Worm (Caenorhabditis elegans) whole organism, late embryonic: ENCODE results near the gene vps-41.
A peak's percentile ranks its signal among the peaks of the same experiment; 100 is the strongest.

Experiments used
- C08G9.2 ChIP-seq: sonication (generic microtip); optimal IDR thresholded peaks from 2 replicates; lab custom pipeline; 2016; ENCODE audit warnings: mild to moderate bottlenecking, missing genetic modification characterization, moderate library complexity, missing compliant biosample characterization
- C38D4.7 ChIP-seq: fragments of 200-800 bp; sonication (Bioruptor generic); optimal IDR thresholded peaks from 2 replicates; lab custom pipeline; 2018; ENCODE audit warnings: mild to moderate bottlenecking, missing genetic modification characterization, moderate library complexity, missing compliant biosample characterization
- K02D7.2 ChIP-seq: sonication (generic microtip); optimal IDR thresholded peaks from 2 replicates; lab custom pipeline; 2017; ENCODE audit warnings: mild to moderate bottlenecking, missing genetic modification characterization, missing compliant biosample characterization
- K09A11.1 ChIP-seq: sonication (generic microtip); optimal IDR thresholded peaks from 2 replicates; lab custom pipeline; 2017; ENCODE audit warnings: antibody characterized with exemption, mild to moderate bottlenecking, missing genetic modification characterization, missing compliant biosample characterization; ENCODE audit not compliant: insufficient read depth
- T23F11.4 ChIP-seq: fragments of 200-800 bp; sonication (Bioruptor generic); optimal IDR thresholded peaks from 2 replicates; lab custom pipeline; 2018; ENCODE audit warnings: mild to moderate bottlenecking, missing genetic modification characterization, missing compliant biosample characterization
- ama-1 ChIP-seq: fragments of 150-350 bp; optimal IDR thresholded peaks from 2 replicates; lab custom pipeline; 2014
- ceh-18 ChIP-seq: sonication (generic microtip); optimal IDR thresholded peaks from 2 replicates; lab custom pipeline; 2016; ENCODE audit warnings: missing genetic modification characterization, missing compliant biosample characterization
- ceh-2 ChIP-seq: sonication (generic microtip); optimal IDR thresholded peaks from 2 replicates; lab custom pipeline; 2016; ENCODE audit warnings: missing genotype, missing genetic modification characterization, missing compliant biosample characterization
- ceh-22 ChIP-seq: sonication (generic microtip); optimal IDR thresholded peaks from 2 replicates; lab custom pipeline; 2017; ENCODE audit warnings: missing biosample characterization, missing genetic modification characterization
- ceh-30 ChIP-seq: fragments of 150-350 bp; optimal IDR thresholded peaks from 2 replicates; lab custom pipeline; 2014; ENCODE audit warnings: missing biosample characterization, missing genetic modification characterization
- ceh-31 ChIP-seq: sonication (generic microtip); optimal IDR thresholded peaks from 2 replicates; lab custom pipeline; 2016; ENCODE audit warnings: missing genetic modification characterization, missing compliant biosample characterization
- ceh-34 ChIP-seq: sonication (generic microtip); optimal IDR thresholded peaks from 2 replicates; lab custom pipeline; 2016; ENCODE audit warnings: mild to moderate bottlenecking, missing genetic modification characterization, missing compliant biosample characterization
- ceh-45 ChIP-seq: fragments of 200-800 bp; sonication (Bioruptor generic); IDR thresholded peaks from 2 replicates; pipeline ENCODE4 v1.3.6; 2022; ENCODE audit warnings: missing genetic modification reagents, missing genetic modification characterization, missing compliant biosample characterization
- ceh-48 ChIP-seq: sonication (generic microtip); optimal IDR thresholded peaks from 2 replicates; lab custom pipeline; 2016; ENCODE audit warnings: missing genetic modification characterization, inconsistent platforms, missing compliant biosample characterization
- ceh-6 ChIP-seq: fragments of 200-800 bp; sonication (Bioruptor generic); optimal IDR thresholded peaks from 2 replicates; lab custom pipeline; 2018; ENCODE audit warnings: mild to moderate bottlenecking, missing genetic modification characterization, missing compliant biosample characterization
- ceh-9 ChIP-seq: sonication (generic microtip); optimal IDR thresholded peaks from 2 replicates; lab custom pipeline; 2016; ENCODE audit warnings: mild to moderate bottlenecking, missing genetic modification characterization, inconsistent platforms, missing compliant biosample characterization
- che-1 ChIP-seq: sonication (generic microtip); optimal IDR thresholded peaks from 2 replicates; lab custom pipeline; 2016; ENCODE audit warnings: mild to moderate bottlenecking, missing genetic modification characterization, missing compliant biosample characterization
- dmd-4 ChIP-seq: sonication (generic microtip); optimal IDR thresholded peaks from 2 replicates; lab custom pipeline; 2016; ENCODE audit warnings: borderline replicate concordance, missing genetic modification characterization, missing compliant biosample characterization
- dve-1 ChIP-seq: sonication (generic microtip); optimal IDR thresholded peaks from 2 replicates; lab custom pipeline; 2017; ENCODE audit warnings: antibody characterized with exemption, mild to moderate bottlenecking, missing genetic modification characterization, missing compliant biosample characterization
- elt-2 ChIP-seq: sonication (generic microtip); optimal IDR thresholded peaks from 2 replicates; lab custom pipeline; 2016; ENCODE audit warnings: missing genetic modification reagents, missing genetic modification characterization, missing compliant biosample characterization
- elt-4 ChIP-seq: sonication (generic microtip); optimal IDR thresholded peaks from 2 replicates; lab custom pipeline; 2016; ENCODE audit warnings: missing genetic modification characterization, missing compliant biosample characterization
- eyg-1 ChIP-seq: sonication (generic microtip); optimal IDR thresholded peaks from 2 replicates; lab custom pipeline; 2016; ENCODE audit warnings: missing genotype, missing genetic modification characterization, missing compliant biosample characterization
- fax-1 ChIP-seq: sonication (generic microtip); optimal IDR thresholded peaks from 2 replicates; lab custom pipeline; 2016; ENCODE audit warnings: missing genotype, missing genetic modification characterization, missing compliant biosample characterization
- fkh-6 ChIP-seq: sonication (generic microtip); optimal IDR thresholded peaks from 2 replicates; lab custom pipeline; 2016; ENCODE audit warnings: missing genetic modification characterization, missing compliant biosample characterization
- gmeb-2 ChIP-seq: sonication (generic microtip); optimal IDR thresholded peaks from 2 replicates; lab custom pipeline; 2016; ENCODE audit warnings: missing genetic modification characterization, inconsistent platforms, missing compliant biosample characterization
- hlh-13 ChIP-seq: fragments of 200-800 bp; sonication (Bioruptor generic); optimal IDR thresholded peaks from 2 replicates; lab custom pipeline; 2018; ENCODE audit warnings: mild to moderate bottlenecking, missing genetic modification characterization, missing compliant biosample characterization
- hlh-8 ChIP-seq: sonication (generic microtip); optimal IDR thresholded peaks from 2 replicates; lab custom pipeline; 2016; ENCODE audit warnings: missing genotype, missing genetic modification characterization, missing compliant biosample characterization
- lim-6 ChIP-seq: sonication (generic microtip); optimal IDR thresholded peaks from 2 replicates; lab custom pipeline; 2016; ENCODE audit warnings: missing genetic modification characterization, missing compliant biosample characterization
- lin-11 ChIP-seq: fragments of 200-800 bp; sonication (Bioruptor generic); optimal IDR thresholded peaks from 2 replicates; lab custom pipeline; 2018; ENCODE audit warnings: mild to moderate bottlenecking, missing genetic modification characterization, missing compliant biosample characterization
- madf-2 ChIP-seq: sonication (generic microtip); optimal IDR thresholded peaks from 2 replicates; lab custom pipeline; 2017; ENCODE audit warnings: missing genetic modification characterization, missing compliant biosample characterization
- mec-3 ChIP-seq: sonication (generic microtip); optimal IDR thresholded peaks from 2 replicates; lab custom pipeline; 2016; ENCODE audit warnings: borderline replicate concordance, missing genetic modification characterization, missing compliant biosample characterization
- nhr-11 ChIP-seq: fragments of 150-350 bp; optimal IDR thresholded peaks from 2 replicates; lab custom pipeline; 2014; ENCODE audit warnings: missing biosample characterization, missing genetic modification characterization
- nhr-232 ChIP-seq: sonication (generic microtip); optimal IDR thresholded peaks from 2 replicates; lab custom pipeline; 2016; ENCODE audit warnings: missing genetic modification characterization, missing compliant biosample characterization
- odd-2 ChIP-seq: sonication (generic microtip); optimal IDR thresholded peaks from 2 replicates; lab custom pipeline; 2017; ENCODE audit warnings: antibody characterized with exemption, mild to moderate bottlenecking, missing genetic modification characterization, missing compliant biosample characterization
- pag-3 ChIP-seq: sonication (generic microtip); optimal IDR thresholded peaks from 2 replicates; lab custom pipeline; 2016; ENCODE audit warnings: missing compliant biosample characterization, missing genetic modification characterization, borderline replicate concordance
- pha-2 ChIP-seq: sonication (generic microtip); optimal IDR thresholded peaks from 2 replicates; lab custom pipeline; 2017; ENCODE audit warnings: mild to moderate bottlenecking, missing genetic modification characterization, missing compliant biosample characterization
- pha-4 ChIP-seq: fragments of 150-350 bp; optimal IDR thresholded peaks from 2 replicates; lab custom pipeline; 2018; ENCODE audit warnings: missing biosample characterization, missing genetic modification reagents, missing genetic modification characterization
- rnt-1 ChIP-seq: sonication (generic microtip); optimal IDR thresholded peaks from 2 replicates; lab custom pipeline; 2016; ENCODE audit warnings: missing genetic modification characterization, missing compliant biosample characterization
- sdc-2 ChIP-seq: sonication (generic microtip); optimal IDR thresholded peaks from 2 replicates; lab custom pipeline; 2016; ENCODE audit warnings: missing genotype, missing genetic modification characterization, missing compliant biosample characterization
- sox-2 ChIP-seq: fragments of 200-800 bp; sonication (Bioruptor generic); IDR thresholded peaks from 2 replicates; pipeline ENCODE4 v1.3.6; 2022; ENCODE audit warnings: missing genetic modification reagents, missing genetic modification characterization, missing compliant biosample characterization
- sox-4 ChIP-seq: sonication (generic microtip); optimal IDR thresholded peaks from 2 replicates; lab custom pipeline; 2017; ENCODE audit warnings: mild to moderate bottlenecking, missing genetic modification characterization, inconsistent platforms, missing compliant biosample characterization
- syd-9 ChIP-seq: sonication (generic microtip); optimal IDR thresholded peaks from 2 replicates; lab custom pipeline; 2016; ENCODE audit warnings: mild to moderate bottlenecking, missing genetic modification characterization, moderate library complexity, missing compliant biosample characterization
- unc-42 ChIP-seq: sonication (generic microtip); optimal IDR thresholded peaks from 2 replicates; lab custom pipeline; 2016; ENCODE audit warnings: missing genotype, missing genetic modification characterization, missing compliant biosample characterization
- unc-55 ChIP-seq: sonication (generic microtip); optimal IDR thresholded peaks from 2 replicates; lab custom pipeline; 2017; ENCODE audit warnings: missing biosample characterization, missing genetic modification reagents, missing genetic modification characterization
- zip-5 ChIP-seq: sonication (generic microtip); optimal IDR thresholded peaks from 2 replicates; lab custom pipeline; 2016; ENCODE audit warnings: missing genetic modification characterization, missing compliant biosample characterization

The vps-41 gene

DNA sequence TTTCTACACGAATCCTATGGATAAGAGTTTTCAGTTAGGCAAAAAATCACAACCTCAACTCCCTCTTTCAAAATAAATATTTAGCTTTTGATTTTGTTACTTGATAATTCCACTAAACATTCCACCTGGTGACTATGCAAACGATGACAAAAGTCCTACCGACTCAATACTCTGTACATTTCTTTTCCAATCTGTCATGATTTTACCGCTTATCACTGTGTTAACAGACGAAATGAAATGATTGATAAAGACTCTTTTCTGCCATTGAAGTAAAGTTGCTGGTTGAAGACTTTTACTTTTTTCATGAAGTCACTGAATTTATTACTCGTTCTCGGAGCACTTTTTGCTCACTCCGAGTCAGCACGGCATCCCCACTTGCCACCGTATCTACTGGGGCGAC lies 45.6 kb downstream of the vps-41 start, which contains the start of gene C26B9.5:
TSS of gene C26B9.5 (plus strand) at position 244 of the 400 bp plus-strand sequence.
- TF ChIP-seq C38D4.7 (GFP tag; lab: Kevin White, UChicago) (no peak), unc-55 (GFP tag; lab: Kevin White, UChicago) (no peak), K09A11.1 (tag; lab: Kevin White, UChicago) (no peak), fax-1 (no peak), dve-1 (tag; lab: Kevin White, UChicago) (no peak), rnt-1 (tag; lab: Kevin White, UChicago) (no peak)

- TF ChIP-seq dmd-4 (tag; lab: Kevin White, UChicago) (no peak), syd-9 (tag; lab: Kevin White, UChicago) (no peak), hlh-13 (no peak), C38D4.7 (GFP tag; lab: Kevin White, UChicago) (no peak), C08G9.2 (tag; lab: Kevin White, UChicago) (no peak), ceh-30 (tag; lab: Kevin White, UChicago) (no peak), pha-4 (tag; lab: Kevin White, UChicago) (no peak), che-1 (no peak), ceh-6 (GFP tag; lab: Kevin White, UChicago) (no peak), elt-2 (tag; lab: Kevin White, UChicago) (no peak)
Measured at ce11 chrX:5330765-5331164, 47.1 kb downstream of the vps-41 start.

DNA sequence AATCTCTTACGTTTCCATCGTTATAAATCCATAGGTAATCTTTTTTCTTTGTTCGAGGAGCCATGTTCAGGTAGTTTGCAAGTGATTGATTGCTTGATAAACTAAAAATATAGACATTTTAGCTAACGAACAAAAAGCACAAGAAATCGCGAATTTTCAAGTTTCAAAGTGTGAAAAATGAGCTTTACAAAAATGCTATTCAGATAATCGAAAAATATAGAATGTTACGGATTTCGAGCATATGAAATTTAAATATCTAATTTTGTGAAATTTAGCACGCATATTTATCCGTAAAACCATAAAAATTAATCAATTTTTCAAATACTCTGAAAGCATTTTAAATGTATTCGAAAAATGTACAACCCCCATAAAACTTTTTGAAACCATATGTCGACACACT lies 51.7 kb downstream of the vps-41 start, which contains the start of gene C26B9.6:
TSS of gene C26B9.6 (minus strand) at position 101 of the 400 bp plus-strand sequence.
- TF ChIP-seq T23F11.4 (GFP tag; lab: Kevin White, UChicago), result no peak
- no peak for TF ChIP-seq fkh-6
- no peak for TF ChIP-seq ceh-9
- TF ChIP-seq dve-1 (tag; lab: Kevin White, UChicago), result no peak
- TF ChIP-seq sox-2, result no peak
- TF ChIP-seq ceh-31 (tag; lab: Kevin White, UChicago), result no peak
- no peak for TF ChIP-seq K09A11.1 (tag; lab: Kevin White, UChicago)
- TF ChIP-seq sox-4 (tag; lab: Kevin White, UChicago), result no peak
- TF ChIP-seq gmeb-2, result no peak
- TF ChIP-seq eyg-1 (tag; lab: Kevin White, UChicago), result no peak
- no peak for TF ChIP-seq nhr-232
- TF ChIP-seq ceh-22, result no peak
- no peak for TF ChIP-seq ceh-34 (tag; lab: Kevin White, UChicago)

ce11 chrX:5336498-5336897 lies 52.9 kb downstream of the vps-41 start:
- TF ChIP-seq ceh-48 (tag; lab: Kevin White, UChicago) (no peak), fkh-6 (no peak), ama-1 (lab: Kevin White, UChicago) (no peak), pha-2 (tag; lab: Kevin White, UChicago) (peak; percentile 32), hlh-8 (tag; lab: Kevin White, UChicago) (peak; percentile 1), ceh-30 (tag; lab: Kevin White, UChicago) (peak; percentile 69), pag-3 (tag; lab: Kevin White, UChicago) (no peak), ceh-34 (tag; lab: Kevin White, UChicago) (peak; percentile 68), elt-4 (tag; lab: Kevin White, UChicago) (no peak), rnt-1 (tag; lab: Kevin White, UChicago) (peak; percentile 81), odd-2 (tag; lab: Kevin White, UChicago) (no peak), dve-1 (tag; lab: Kevin White, UChicago) (peak; percentile 27), sox-4 (tag; lab: Kevin White, UChicago) (no peak), K09A11.1 (tag; lab: Kevin White, UChicago) (no peak), ceh-18 (tag; lab: Kevin White, UChicago) (peak; percentile 38), T23F11.4 (GFP tag; lab: Kevin White, UChicago) (no peak), unc-42 (tag; lab: Kevin White, UChicago) (no peak), che-1 (peak; percentile 27), nhr-11 (tag; lab: Kevin White, UChicago) (no peak), madf-2 (tag; lab: Kevin White, UChicago) (peak; percentile 40), lim-6 (tag; lab: Kevin White, UChicago) (no peak), dmd-4 (tag; lab: Kevin White, UChicago) (peak; percentile 56), fax-1 (no peak), ceh-45 (GFP tag; lab: Robert Waterston, UW) (no peak), mec-3 (tag; lab: Kevin White, UChicago) (no peak), ceh-2 (tag; lab: Kevin White, UChicago) (peak; percentile 34), lin-11 (no peak), sdc-2 (peak; percentile 53), nhr-232 (no peak), zip-5 (tag; lab: Kevin White, UChicago) (no peak), K02D7.2 (no peak)
